Worm (Caenorhabditis elegans): ENCODE data around the gene ZK892.4.

- no peak for TF ChIP-seq hpl-2 (GFP tag; optimal IDR thresholded peaks at IDR 0.05)
- no peak for TF ChIP-seq nhr-11 (tag; optimal IDR thresholded peaks at IDR 0.05)
- no peak for TF ChIP-seq nhr-12 (tag; optimal IDR thresholded peaks at IDR 0.05)
- TF ChIP-seq ama-1 (optimal IDR thresholded peaks at IDR 0.05): no peak
- TF ChIP-seq nhr-71 (tag; optimal IDR thresholded peaks at IDR 0.05): no peak
- TF ChIP-seq snpc-4 (tag; optimal IDR thresholded peaks at IDR 0.05): no peak
- TF ChIP-seq C34B4.2 (tag; optimal IDR thresholded peaks at IDR 0.05): no peak
- TF ChIP-seq elt-2 (tag; optimal IDR thresholded peaks at IDR 0.05): no peak
- no peak for TF ChIP-seq pqm-1 (tag; optimal IDR thresholded peaks at IDR 0.05)
Observed at ce11 chrII:10029890-10030289, 23.5 kb downstream of the ZK892.4 start, which contains the start of gene ttc-36.
